Fruit fly (Drosophila melanogaster) whole organism, embryonic: ENCODE results near the gene Torsin.

ENCODE experiments used
- Atf6 ChIP-seq: fragments of 200-800 bp; sonication (Bioruptor generic); IDR thresholded peaks from 2 replicates; pipeline ENCODE4 v1.3.6; 2022; ENCODE audit warnings: missing biosample characterization, missing genetic modification characterization
- CG11093 ChIP-seq: fragments of 200-800 bp; sonication (Bioruptor generic); IDR thresholded peaks from 3 replicates; pipeline ENCODE4 v1.3.6; 2022; ENCODE audit warnings: missing biosample characterization, missing genetic modification characterization
- CG11504 ChIP-seq: fragments of 200-800 bp; sonication (Bioruptor generic); optimal IDR thresholded peaks from 3 replicates; lab custom pipeline; 2019; ENCODE audit warnings: missing biosample characterization, mild to moderate bottlenecking, missing genetic modification characterization, moderate library complexity
- CG11560 ChIP-seq: fragments of 200-800 bp; sonication (Bioruptor generic); IDR thresholded peaks from 3 replicates; pipeline ENCODE4 v1.3.6; 2022; ENCODE audit warnings: missing biosample characterization, missing genetic modification characterization
- CG1529 ChIP-seq: fragments of 200-800 bp; sonication (Bioruptor generic); optimal IDR thresholded peaks from 3 replicates; lab custom pipeline; 2018; ENCODE audit warnings: missing biosample characterization, missing genetic modification characterization
- CG16779 ChIP-seq: fragments of 200-800 bp; sonication (Bioruptor generic); IDR thresholded peaks from 2 replicates; pipeline ENCODE4 v1.3.6; 2022; ENCODE audit warnings: missing biosample characterization, missing genetic modification characterization
- CG16815 ChIP-seq: fragments of 200-800 bp; sonication (Bioruptor generic); optimal IDR thresholded peaks from 3 replicates; lab custom pipeline; 2017; ENCODE audit warnings: missing biosample characterization, mild to moderate bottlenecking, missing genetic modification characterization
- CG17186 ChIP-seq: fragments of 200-800 bp; sonication (Bioruptor generic); optimal IDR thresholded peaks from 3 replicates; lab custom pipeline; 2017; ENCODE audit warnings: missing biosample characterization, missing genetic modification reagents, missing genetic modification characterization
- CG17612 ChIP-seq: fragments of 200-800 bp; sonication (Bioruptor generic); IDR thresholded peaks from 2 replicates; pipeline ENCODE4 v1.3.6; 2022; ENCODE audit warnings: missing biosample characterization, missing genetic modification characterization
- CG17802 ChIP-seq: fragments of 200-800 bp; sonication (Bioruptor generic); optimal IDR thresholded peaks from 2 replicates; lab custom pipeline; 2018; ENCODE audit warnings: missing biosample characterization, mild to moderate bottlenecking, missing genetic modification characterization, moderate library complexity
- CG18476 ChIP-seq: fragments of 200-800 bp; sonication (Bioruptor generic); optimal IDR thresholded peaks from 2 replicates; lab custom pipeline; 2016; ENCODE audit warnings: missing biosample characterization, mild to moderate bottlenecking, missing genetic modification characterization
- CG2120 ChIP-seq: fragments of 200-800 bp; sonication (Bioruptor generic); optimal IDR thresholded peaks from 3 replicates; lab custom pipeline; 2016; ENCODE audit warnings: missing biosample characterization, missing genetic modification characterization
- CG2202 ChIP-seq: fragments of 200-800 bp; sonication (Bioruptor generic); optimal IDR thresholded peaks from 2 replicates; lab custom pipeline; 2018; ENCODE audit warnings: missing biosample characterization, mild to moderate bottlenecking, missing genetic modification characterization
- CG4404 ChIP-seq: fragments of 200-800 bp; sonication (Bioruptor generic); IDR thresholded peaks from 2 replicates; pipeline ENCODE4 v1.3.6; 2022; ENCODE audit warnings: missing biosample characterization, missing genetic modification characterization
- CG4424 ChIP-seq: fragments of 200-800 bp; sonication (Bioruptor generic); optimal IDR thresholded peaks from 3 replicates; lab custom pipeline; 2016; ENCODE audit warnings: missing biosample characterization, missing genetic modification characterization
- CG4617 ChIP-seq: fragments of 200-800 bp; sonication (Bioruptor generic); optimal IDR thresholded peaks from 3 replicates; lab custom pipeline; 2016; ENCODE audit warnings: missing biosample characterization, missing genetic modification characterization, borderline replicate concordance
- CG5180 ChIP-seq: fragments of 200-800 bp; sonication (Bioruptor generic); optimal IDR thresholded peaks from 3 replicates; lab custom pipeline; 2017; ENCODE audit warnings: missing biosample characterization, missing genetic modification characterization, mild to moderate bottlenecking, moderate library complexity, missing genetic modification reagents
- CG7372 ChIP-seq: fragments of 200-800 bp; sonication (Bioruptor generic); IDR thresholded peaks from 2 replicates; pipeline ENCODE4 v1.3.6; 2022; ENCODE audit warnings: missing biosample characterization, missing genetic modification characterization
- CG7987 ChIP-seq: fragments of 200-800 bp; sonication (Bioruptor generic); optimal IDR thresholded peaks from 2 replicates; lab custom pipeline; 2018; ENCODE audit warnings: missing biosample characterization, mild to moderate bottlenecking, missing genetic modification characterization, moderate library complexity
- CG8388 ChIP-seq: fragments of 200-800 bp; sonication (Bioruptor generic); optimal IDR thresholded peaks from 2 replicates; lab custom pipeline; 2019; ENCODE audit warnings: missing biosample characterization, mild to moderate bottlenecking, missing genetic modification characterization, moderate library complexity
- CkIIα-i1 ChIP-seq: fragments of 200-800 bp; sonication (Bioruptor generic); IDR thresholded peaks from 2 replicates; pipeline ENCODE4 v1.3.6; 2022; ENCODE audit warnings: missing biosample characterization, missing genetic modification characterization
- D ChIP-seq, 2 experiments: fragments of 200-800 bp in 1 of 2; fragments of >200 bp in 1 of 2; sonication (Bioruptor generic) in 1 of 2; optimal IDR thresholded peaks; 2 replicates in 1 of 2; 3 replicates in 1 of 2; lab custom pipeline; 2017; ENCODE audit warnings: mild to moderate bottlenecking in 1 of 2, missing biosample characterization in 1 of 2, missing genetic modification characterization in 1 of 2, missing genetic modification reagents in 1 of 2
- Dbx ChIP-seq: fragments of 200-800 bp; sonication (Bioruptor generic); IDR thresholded peaks from 3 replicates; pipeline ENCODE4 v1.3.6; 2022; ENCODE audit warnings: missing biosample characterization, missing genetic modification characterization
- Dll ChIP-seq: fragments of 200-800 bp; sonication (Bioruptor generic); IDR thresholded peaks from 4 replicates; pipeline ENCODE4 v1.3.6; 2022; ENCODE audit warnings: missing biosample characterization, missing genetic modification characterization; ENCODE audit not compliant: partially characterized antibody
- Doc3 ChIP-seq: fragments of 200-800 bp; sonication (Bioruptor generic); IDR thresholded peaks from 3 replicates; pipeline ENCODE4 v1.3.6; 2022; ENCODE audit warnings: missing biosample characterization, missing genetic modification characterization; ENCODE audit not compliant: partially characterized antibody
- Ets65A ChIP-seq: fragments of 200-800 bp; sonication (Bioruptor generic); peaks from one replicate; lab custom pipeline; 2016; ENCODE audit warnings: missing biosample characterization, missing genetic modification characterization
- Fer2 ChIP-seq: fragments of 200-800 bp; sonication (Bioruptor generic); optimal IDR thresholded peaks from 2 replicates; lab custom pipeline; 2018; ENCODE audit warnings: missing biosample characterization, mild to moderate bottlenecking, missing genetic modification characterization, moderate library complexity
- GATAe ChIP-seq: fragments of 200-800 bp; sonication (Bioruptor generic); conservative IDR thresholded peaks from 2 replicates; pipeline ENCODE4 v1.3.6; 2022; ENCODE audit warnings: missing biosample characterization, missing genetic modification characterization
- HLH54F ChIP-seq: fragments of 200-800 bp; sonication (Bioruptor generic); optimal IDR thresholded peaks from 3 replicates; lab custom pipeline; 2016; ENCODE audit warnings: missing biosample characterization, missing genetic modification characterization
- Hr3 ChIP-seq: fragments of 200-800 bp; sonication (Bioruptor generic); optimal IDR thresholded peaks from 3 replicates; lab custom pipeline; 2016; ENCODE audit warnings: missing biosample characterization, missing genetic modification characterization
- Hsf ChIP-seq: fragments of 200-800 bp; sonication (Bioruptor generic); optimal IDR thresholded peaks from 3 replicates; lab custom pipeline; 2016; ENCODE audit warnings: missing biosample characterization, missing genetic modification characterization
- Jarid2 ChIP-seq: fragments of 200-800 bp; sonication (Bioruptor generic); optimal IDR thresholded peaks from 3 replicates; lab custom pipeline; 2017; ENCODE audit warnings: mild to moderate bottlenecking, missing biosample characterization, missing genetic modification reagents, missing genetic modification characterization
- Side ChIP-seq: fragments of 200-800 bp; sonication (Bioruptor generic); optimal IDR thresholded peaks from 2 replicates; lab custom pipeline; 2016; ENCODE audit warnings: missing biosample characterization, missing genetic modification characterization
- ac ChIP-seq: fragments of 200-800 bp; sonication (Bioruptor generic); optimal IDR thresholded peaks from 3 replicates; lab custom pipeline; 2017; ENCODE audit warnings: missing biosample characterization, mild to moderate bottlenecking, missing genetic modification characterization
- ato ChIP-seq: fragments of 200-800 bp; sonication (Bioruptor generic); IDR thresholded peaks from 2 replicates; pipeline ENCODE4 v1.3.6; 2022; ENCODE audit warnings: missing biosample characterization, missing genetic modification characterization; ENCODE audit not compliant: partially characterized antibody
- cad ChIP-seq: fragments of >200 bp; optimal IDR thresholded peaks from 2 replicates; lab custom pipeline; 2017; ENCODE audit warnings: missing biosample characterization, missing genetic modification characterization
- ci ChIP-seq: fragments of 200-800 bp; sonication (Bioruptor generic); IDR thresholded peaks from 3 replicates; pipeline ENCODE4 v1.3.6; 2022; ENCODE audit warnings: missing biosample characterization, missing genetic modification characterization
- dmrt11E ChIP-seq: fragments of 200-800 bp; sonication (Bioruptor generic); optimal IDR thresholded peaks from 3 replicates; lab custom pipeline; 2018; ENCODE audit warnings: missing biosample characterization, mild to moderate bottlenecking, missing genetic modification characterization, moderate library complexity
- en ChIP-seq: fragments of 200-800 bp; sonication (Bioruptor generic); optimal IDR thresholded peaks from 2 replicates; lab custom pipeline; 2016; ENCODE audit warnings: missing biosample characterization, missing genetic modification characterization
- gem ChIP-seq: fragments of 200-800 bp; sonication (Bioruptor generic); optimal IDR thresholded peaks from 2 replicates; lab custom pipeline; 2019; ENCODE audit warnings: missing biosample characterization, mild to moderate bottlenecking, missing genetic modification characterization, moderate library complexity
- hkb ChIP-seq, 2 experiments: fragments of 200-800 bp in 1 of 2; fragments of >200 bp in 1 of 2; sonication (Bioruptor generic) in 1 of 2; IDR thresholded peaks in 1 of 2; optimal IDR thresholded peaks in 1 of 2; 2 replicates each; pipeline versions ENCODE4 v1.3.6 to Lab custom; 2017 to 2022; ENCODE audit warnings: missing biosample characterization in 1 of 2, missing genetic modification characterization in 1 of 2
- lmd ChIP-seq: fragments of 200-800 bp; sonication (Bioruptor generic); IDR thresholded peaks from 2 replicates; pipeline ENCODE4 v1.3.6; 2022; ENCODE audit warnings: missing biosample characterization, missing genetic modification characterization
- nom ChIP-seq: fragments of 200-800 bp; sonication (Bioruptor generic); optimal IDR thresholded peaks from 2 replicates; lab custom pipeline; 2017; ENCODE audit warnings: missing biosample characterization, missing genetic modification characterization, mild to moderate bottlenecking, moderate library complexity, missing genetic modification reagents
- org-1 ChIP-seq: fragments of 200-800 bp; sonication (Bioruptor generic); optimal IDR thresholded peaks from 2 replicates; lab custom pipeline; 2017; ENCODE audit warnings: missing biosample characterization, missing genetic modification characterization
- pros ChIP-seq: fragments of 200-800 bp; sonication (Bioruptor generic); optimal IDR thresholded peaks from 3 replicates; lab custom pipeline; 2019; ENCODE audit warnings: missing biosample characterization, mild to moderate bottlenecking, missing genetic modification characterization, moderate library complexity
- repo ChIP-seq: fragments of 200-800 bp; sonication (Bioruptor generic); optimal IDR thresholded peaks from 2 replicates; lab custom pipeline; 2016; ENCODE audit warnings: missing biosample characterization, missing genetic modification characterization
- scrt ChIP-seq: fragments of 200-800 bp; sonication (Bioruptor generic); optimal IDR thresholded peaks from 2 replicates; lab custom pipeline; 2018; ENCODE audit warnings: missing biosample characterization, mild to moderate bottlenecking, missing genetic modification characterization, moderate library complexity
- slou ChIP-seq: fragments of 200-800 bp; sonication (Bioruptor generic); optimal IDR thresholded peaks from 3 replicates; lab custom pipeline; 2016; ENCODE audit warnings: missing biosample characterization, missing genetic modification characterization
- zen ChIP-seq: fragments of 200-800 bp; sonication (Bioruptor generic); optimal IDR thresholded peaks from 3 replicates; lab custom pipeline; 2018; ENCODE audit warnings: missing biosample characterization, mild to moderate bottlenecking, missing genetic modification characterization, moderate library complexity

The Torsin gene

dm6 chrX:4684444-4684924 is 34.7 kb upstream of the Torsin start (continued):
- TF ChIP-seq CG11504 (tag; lab: Kevin White, UChicago), result peak; percentile 86
- peak; percentile 83 for TF ChIP-seq pros (GFP tag; lab: Kevin White, UChicago)
- TF ChIP-seq gem (tag; lab: Kevin White, UChicago), result peak; percentile 82
- peak; percentile 64 for TF ChIP-seq CG4424
- TF ChIP-seq CG16815 (GFP tag; lab: Kevin White, UChicago), result peak; percentile 57
- TF ChIP-seq ac (GFP tag; lab: Kevin White, UChicago), result peak; percentile 20
- TF ChIP-seq en (GFP tag; lab: Kevin White, UChicago), result peak; percentile 46
- peak; percentile 54 for TF ChIP-seq Jarid2 (GFP tag; lab: Kevin White, UChicago)
- TF ChIP-seq CG8388, result peak; percentile 46
- peak; percentile 71 for TF ChIP-seq Hr3 (GFP tag; lab: Kevin White, UChicago)
- peak; percentile 92 for TF ChIP-seq lmd
- TF ChIP-seq CG2202 (tag; lab: Kevin White, UChicago), result no peak
- TF ChIP-seq ci, result peak; percentile 88
- TF ChIP-seq CG4617 (GFP tag; lab: Kevin White, UChicago), result peak; percentile 78
- TF ChIP-seq CG4404 (GFP tag; lab: Robert Waterston, UW), result peak; percentile 86
- TF ChIP-seq nom (GFP tag; lab: Kevin White, UChicago), result peak; percentile 57
- peak; percentile 71 for TF ChIP-seq ato
- TF ChIP-seq CG7372 (GFP tag; lab: Robert Waterston, UW), result peak; percentile 90
- peak; percentile 91 for TF ChIP-seq CG16779 (GFP tag; lab: Robert Waterston, UW)
- TF ChIP-seq Atf6 (GFP tag; lab: Robert Waterston, UW), result peak; percentile 92
- peak; percentile 82 for TF ChIP-seq CG7987 (GFP tag; lab: Kevin White, UChicago)
- peak; percentile 85 for TF ChIP-seq repo (GFP tag; lab: Kevin White, UChicago)
- peak; percentile 79 for TF ChIP-seq Doc3 (GFP tag; lab: Robert Waterston, UW)
- TF ChIP-seq CG18476 (GFP tag; lab: Kevin White, UChicago), result no peak
- peak; percentile 94 for TF ChIP-seq CG2120
- TF ChIP-seq D (optimal IDR thresholded peaks at IDR 0.05; lab: Kevin White, UChicago), result peak; percentile 52
- TF ChIP-seq D (GFP tag; optimal IDR thresholded peaks at IDR 0.05; lab: Kevin White, UChicago), result peak; percentile 60
- TF ChIP-seq slou (GFP tag; lab: Kevin White, UChicago), result peak; percentile 62
- TF ChIP-seq Dll (GFP tag; lab: Robert Waterston, UW), result peak; percentile 81
- no peak for TF ChIP-seq cad (GFP tag; lab: Kevin White, UChicago)
- TF ChIP-seq CG1529, result peak; percentile 54
- TF ChIP-seq dmrt11E, result peak; percentile 58
- TF ChIP-seq org-1 (GFP tag; lab: Kevin White, UChicago), result peak; percentile 58
- peak; percentile 93 for TF ChIP-seq Dbx (GFP tag; lab: Robert Waterston, UW)
- peak; percentile 72; the same call in 1 of the 2 replicates for TF ChIP-seq GATAe (GFP tag; lab: Robert Waterston, UW)
- peak; percentile 93 for TF ChIP-seq HLH54F
- TF ChIP-seq CG11093 (GFP tag; lab: Robert Waterston, UW), result peak; percentile 75; the same call in 2 of the 3 replicates
- TF ChIP-seq zen, result peak; percentile 54
- TF ChIP-seq Side (GFP tag; lab: Kevin White, UChicago), result peak; percentile 88
- TF ChIP-seq CG5180, result peak; percentile 40
- peak; percentile 14; the same call in 1 of the 2 replicates for TF ChIP-seq CG17612 (GFP tag; lab: Robert Waterston, UW)
- TF ChIP-seq CkIIα-i1, result no peak
- TF ChIP-seq hkb (optimal IDR thresholded peaks at IDR 0.05; lab: Kevin White, UChicago), result peak; percentile 5
- peak; percentile 88 for TF ChIP-seq hkb (GFP tag; IDR thresholded peaks at IDR 0.05; lab: Robert Waterston, UW)
- peak; percentile 98 for TF ChIP-seq Ets65A (GFP tag; lab: Kevin White, UChicago)
- peak; percentile 78 for TF ChIP-seq CG11560 (tag; lab: Robert Waterston, UW)
- peak; percentile 74 for TF ChIP-seq Fer2 (tag; lab: Kevin White, UChicago)
- TF ChIP-seq Hsf, result peak; percentile 81
- peak; percentile 21 for TF ChIP-seq CG17802
- peak; percentile 49 for TF ChIP-seq CG17186 (GFP tag; lab: Kevin White, UChicago)
- peak; percentile 64 for TF ChIP-seq scrt (GFP tag; lab: Kevin White, UChicago)
